Worm (Caenorhabditis elegans) whole organism, L3 larva: ENCODE data around the gene qui-1.
"Not testable (repeated sequence)": the region's sequence is repeated elsewhere in the genome, so short reads cannot be mapped to it uniquely, and the experiment has no call there.

Experiments
- R02D3.7 ChIP-seq: fragments of 150-350 bp; optimal IDR thresholded peaks from 2 replicates; lab custom pipeline; 2014; ENCODE audit warnings: missing biosample characterization, missing genetic modification characterization
- ceh-16 ChIP-seq: sonication (generic microtip); optimal IDR thresholded peaks from 2 replicates; lab custom pipeline; 2017; ENCODE audit warnings: missing biosample characterization, missing genetic modification characterization
- ceh-82 ChIP-seq: fragments of 150-350 bp; optimal IDR thresholded peaks from 2 replicates; lab custom pipeline; 2014; ENCODE audit warnings: missing biosample characterization, missing genetic modification characterization
- daf-12 ChIP-seq: fragments of 150-350 bp; optimal IDR thresholded peaks from 2 replicates; lab custom pipeline; 2014; ENCODE audit warnings: missing biosample characterization, missing genetic modification reagents, missing genetic modification characterization
- elt-2 ChIP-seq: sonication (generic microtip); optimal IDR thresholded peaks from 2 replicates; lab custom pipeline; 2016; ENCODE audit warnings: missing genetic modification reagents, mild to moderate bottlenecking, missing genetic modification characterization, missing compliant biosample characterization
- eor-1 ChIP-seq, 2 experiments: fragments of 150-350 bp; optimal IDR thresholded peaks; 2 replicates each; lab custom pipeline; 2014 to 2018; ENCODE audit warnings: missing biosample characterization in 2 of 2, missing genetic modification characterization in 2 of 2
- fkh-10 ChIP-seq: sonication (generic microtip); optimal IDR thresholded peaks from 2 replicates; lab custom pipeline; 2017; ENCODE audit warnings: missing biosample characterization, missing genetic modification reagents, missing genetic modification characterization
- fos-1 ChIP-seq: fragments of 150-350 bp; optimal IDR thresholded peaks from 2 replicates; lab custom pipeline; 2014; ENCODE audit warnings: missing biosample characterization, missing genetic modification characterization
- jun-1 ChIP-seq: fragments of 150-350 bp; optimal IDR thresholded peaks from 2 replicates; lab custom pipeline; 2014; ENCODE audit warnings: missing biosample characterization, missing genetic modification reagents, missing genetic modification characterization
- lin-15B ChIP-seq: fragments of 150-350 bp; optimal IDR thresholded peaks from 2 replicates; lab custom pipeline; 2014; ENCODE audit warnings: missing biosample characterization, missing genetic modification characterization
- lin-39 ChIP-seq: fragments of 150-350 bp; optimal IDR thresholded peaks from 2 replicates; lab custom pipeline; 2018; ENCODE audit warnings: missing biosample characterization, missing genetic modification reagents, missing genetic modification characterization
- lsy-12 ChIP-seq: sonication (generic microtip); optimal IDR thresholded peaks from 2 replicates; lab custom pipeline; 2016; ENCODE audit warnings: mild to moderate bottlenecking, missing genetic modification characterization, missing compliant biosample characterization
- mdl-1 ChIP-seq: fragments of 150-350 bp; optimal IDR thresholded peaks from 2 replicates; lab custom pipeline; 2014; ENCODE audit warnings: missing biosample characterization, missing genetic modification characterization
- nhr-23 ChIP-seq: fragments of 150-350 bp; optimal IDR thresholded peaks from 2 replicates; lab custom pipeline; 2014; ENCODE audit warnings: missing biosample characterization, missing genetic modification reagents, missing genetic modification characterization
- nhr-25 ChIP-seq: sonication (generic microtip); optimal IDR thresholded peaks from 2 replicates; lab custom pipeline; 2017; ENCODE audit warnings: missing biosample characterization, missing genetic modification characterization
- nhr-43 ChIP-seq: sonication (generic microtip); optimal IDR thresholded peaks from 2 replicates; lab custom pipeline; 2016; ENCODE audit warnings: mild to moderate bottlenecking, missing genetic modification characterization, missing compliant biosample characterization; ENCODE audit not compliant: poor library complexity, severe bottlenecking
- nhr-77 ChIP-seq: fragments of 150-350 bp; optimal IDR thresholded peaks from 2 replicates; lab custom pipeline; 2014; ENCODE audit warnings: missing biosample characterization, missing genetic modification characterization
- pha-4 ChIP-seq: fragments of 150-350 bp; optimal IDR thresholded peaks from 2 replicates; lab custom pipeline; 2014; ENCODE audit warnings: missing biosample characterization, missing genetic modification reagents, missing genetic modification characterization
- pqm-1 ChIP-seq: fragments of 150-350 bp; optimal IDR thresholded peaks from 2 replicates; lab custom pipeline; 2017; ENCODE audit warnings: missing biosample characterization, missing genetic modification characterization, inconsistent platforms
- sea-2 ChIP-seq: fragments of 150-350 bp; sonication (generic microtip); optimal IDR thresholded peaks from 4 replicates; lab custom pipeline; 2014; ENCODE audit warnings: missing biosample characterization, missing genetic modification reagents, missing genetic modification characterization
- snpc-4 ChIP-seq: fragments of 150-350 bp; optimal IDR thresholded peaks from 2 replicates; lab custom pipeline; 2014; ENCODE audit warnings: missing biosample characterization, missing genetic modification characterization
- tbx-2 ChIP-seq: sonication (generic microtip); optimal IDR thresholded peaks from 2 replicates; lab custom pipeline; 2016; ENCODE audit warnings: mild to moderate bottlenecking, missing genetic modification characterization, missing compliant biosample characterization
- unc-39 ChIP-seq: sonication (generic microtip); optimal IDR thresholded peaks from 4 replicates; lab custom pipeline; 2017; ENCODE audit warnings: missing biosample characterization, missing genetic modification characterization
- unc-62 ChIP-seq: fragments of 150-350 bp; sonication (generic microtip); optimal IDR thresholded peaks from 4 replicates; lab custom pipeline; 2014; ENCODE audit warnings: missing biosample characterization, missing genetic modification reagents, missing genetic modification characterization
- zag-1 ChIP-seq: fragments of 150-350 bp; optimal IDR thresholded peaks from 2 replicates; lab custom pipeline; 2014; ENCODE audit warnings: missing biosample characterization, missing genetic modification characterization
- ztf-11 ChIP-seq: fragments of 150-350 bp; optimal IDR thresholded peaks from 2 replicates; lab custom pipeline; 2014; ENCODE audit warnings: missing biosample characterization, missing genetic modification characterization

Gene qui-1

DNA sequence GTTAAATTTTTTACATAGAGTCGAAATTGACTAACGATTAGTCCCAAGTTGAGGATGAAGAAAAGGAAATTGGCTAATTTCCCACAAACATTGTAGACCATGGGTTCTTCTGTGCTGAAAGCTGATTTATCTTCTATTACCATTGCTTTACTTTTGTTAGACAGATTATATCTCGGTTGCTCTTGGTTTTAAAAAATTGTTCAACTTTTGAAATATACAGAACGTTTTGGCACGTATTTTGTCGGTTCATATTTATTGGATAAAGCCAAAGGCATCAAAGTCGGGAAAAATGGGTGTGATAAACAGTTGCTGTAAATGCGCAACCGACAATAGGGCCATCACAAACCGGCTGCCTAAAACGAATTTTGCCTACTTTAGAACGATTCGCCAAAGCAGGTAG is 30.0 kb downstream of the qui-1 start, which contains the start of gene tsp-5:
Gene tsp-5 (minus strand): TSS at position 101 of the 400 bp plus-strand sequence.
- no peak for TF ChIP-seq pqm-1 (tag; lab: Kevin White, UChicago)
- TF ChIP-seq eor-1 (tag; optimal IDR thresholded peaks at IDR 0.05; lab: Kevin White, UChicago) = no peak

DNA sequence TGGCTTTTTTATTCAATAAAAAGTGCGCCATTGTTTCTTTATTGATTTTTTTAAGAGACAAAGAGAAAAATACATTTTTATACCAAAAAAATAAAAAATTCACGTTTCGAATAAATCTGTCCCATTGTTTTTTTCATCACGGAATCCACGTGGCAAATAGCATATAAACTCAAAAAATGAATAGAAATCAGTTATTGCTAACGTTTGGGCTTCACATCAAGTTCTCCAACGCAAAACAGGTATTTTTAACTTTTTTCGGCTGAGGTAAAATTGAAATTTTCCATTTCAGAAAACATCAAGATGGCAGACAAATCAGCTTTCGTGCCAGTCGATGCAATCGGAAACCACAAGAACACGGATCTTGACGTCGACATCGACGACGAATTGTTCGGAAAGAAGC is 31.7 kb downstream of the qui-1 start, which contains the start of gene Y45F10B.3:
Gene Y45F10B.3 (plus strand): TSS at position 301 of the 400 bp plus-strand sequence.
- TF ChIP-seq nhr-43 (tag; lab: Kevin White, UChicago) = no peak
- no peak for TF ChIP-seq unc-62
- no peak for TF ChIP-seq lin-39 (tag; lab: Kevin White, UChicago)
- TF ChIP-seq tbx-2 (tag; lab: Kevin White, UChicago) = no peak
- no peak for TF ChIP-seq pqm-1 (tag; lab: Kevin White, UChicago)
- TF ChIP-seq R02D3.7 (tag; lab: Kevin White, UChicago) = no peak
- TF ChIP-seq lin-15B (tag; lab: Kevin White, UChicago) = no peak
- TF ChIP-seq daf-12 (tag; lab: Kevin White, UChicago) = no peak

DNA sequence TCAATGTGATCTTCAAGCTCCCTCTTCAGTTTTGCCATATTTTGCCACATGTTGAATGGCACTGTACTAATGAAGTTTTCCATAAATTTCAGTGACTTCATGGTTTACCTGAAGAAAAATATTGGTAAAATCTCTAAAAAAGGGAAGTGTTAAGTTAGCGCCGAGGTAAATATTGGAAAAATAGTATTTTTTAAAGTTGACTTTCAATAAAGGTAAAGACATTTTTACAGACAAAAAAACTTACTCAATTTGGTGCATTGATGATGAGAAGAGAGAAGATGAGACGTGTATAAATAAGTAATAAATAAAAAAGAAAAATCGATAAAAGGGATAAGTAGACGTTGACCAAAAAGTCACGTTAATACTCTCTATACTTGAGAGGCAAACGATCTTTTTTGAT is 36.2 kb downstream of the qui-1 start, which contains the start of gene Y45F10B.9:
Gene Y45F10B.9 (minus strand): TSS at position 101 of the 400 bp plus-strand sequence.
- TF ChIP-seq fos-1 (tag; lab: Kevin White, UChicago); ceh-82; snpc-4 (tag; lab: Kevin White, UChicago): not testable (repeated sequence)

DNA sequence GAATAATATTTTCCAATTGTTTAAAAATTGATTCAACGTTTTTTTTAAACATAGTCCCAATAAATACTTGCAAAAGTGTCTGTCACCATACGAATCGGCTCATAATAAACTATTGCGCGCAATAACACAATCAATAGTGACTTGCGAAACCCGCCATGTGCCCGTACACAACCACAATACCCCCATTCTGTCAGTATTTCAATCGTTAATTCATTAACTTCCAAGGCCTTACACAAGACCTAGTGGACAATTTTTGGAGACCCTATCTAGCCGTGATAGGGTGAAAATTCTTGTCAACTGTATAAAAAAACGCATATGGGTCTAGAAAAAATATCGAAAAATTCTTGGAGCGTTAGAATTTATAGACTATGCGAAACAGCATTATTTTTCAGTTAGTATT is 39.0 kb downstream of the qui-1 start:
- TF ChIP-seq lsy-12 (tag; lab: Kevin White, UChicago) (no peak), fkh-10 (GFP tag; lab: Kevin White, UChicago) (no peak), snpc-4 (tag; lab: Kevin White, UChicago) (peak; percentile 70)

DNA sequence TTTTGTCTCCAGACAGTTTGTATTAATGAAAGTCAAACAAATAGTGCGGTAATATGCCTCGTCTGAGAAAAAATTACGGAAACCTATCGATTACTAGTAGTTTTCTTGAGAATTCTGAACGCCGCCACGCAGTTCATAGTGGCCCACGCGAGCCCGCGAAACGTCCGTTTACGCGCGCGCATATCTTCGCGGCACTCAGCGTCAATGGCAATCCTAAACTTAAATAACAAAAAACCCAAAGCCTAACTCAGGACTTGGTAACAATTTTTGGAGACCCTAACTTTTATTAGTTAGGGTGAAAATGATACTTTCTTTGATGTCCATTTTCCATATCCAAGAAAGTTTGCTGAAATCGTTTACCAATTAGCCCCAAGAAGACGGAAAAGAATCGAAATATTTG is 39.8 kb downstream of the qui-1 start:
- TF ChIP-seq lin-39 (tag; lab: Kevin White, UChicago) (no peak), snpc-4 (tag; lab: Kevin White, UChicago) (peak; percentile 40)

DNA sequence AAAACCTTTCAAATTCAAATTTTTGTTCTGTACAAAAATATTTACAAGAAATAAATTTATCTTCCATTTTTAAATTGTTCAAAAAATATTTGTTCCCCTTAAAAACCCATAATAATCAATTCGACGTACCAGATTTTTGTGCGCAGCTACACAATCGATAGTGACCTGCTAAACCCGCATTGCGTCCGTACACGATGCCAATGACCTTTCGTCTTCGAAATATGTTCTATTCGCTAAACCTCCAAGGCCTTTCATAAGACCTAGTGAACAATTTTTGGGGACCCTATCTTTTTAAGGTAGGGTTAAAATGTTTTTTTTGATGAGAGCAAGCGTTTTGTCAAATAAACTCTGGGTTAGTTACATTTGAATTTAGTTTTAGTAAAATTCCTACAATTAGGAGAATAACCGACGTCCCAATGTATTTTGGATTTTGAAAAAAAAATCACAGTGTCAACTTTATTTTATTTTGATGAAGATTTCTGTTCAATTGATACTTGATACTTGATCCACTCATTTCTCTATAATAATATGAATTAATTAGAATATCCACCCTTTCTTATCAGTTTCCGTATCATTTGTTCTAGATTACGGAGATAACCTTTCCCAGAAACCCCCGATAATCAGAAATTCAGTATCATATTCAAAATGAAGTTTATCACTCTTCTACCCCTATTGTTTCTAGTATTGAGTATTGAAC is 40.5 kb downstream of the qui-1 start, which contains the start of gene Y45F10B.59:
Gene Y45F10B.59 (plus strand): TSS at position 647 of the 697 bp plus-strand sequence.
- TF ChIP-seq snpc-4 (tag; lab: Kevin White, UChicago) = peak; percentile 6
- TF ChIP-seq tbx-2 (tag; lab: Kevin White, UChicago) = no peak

DNA sequence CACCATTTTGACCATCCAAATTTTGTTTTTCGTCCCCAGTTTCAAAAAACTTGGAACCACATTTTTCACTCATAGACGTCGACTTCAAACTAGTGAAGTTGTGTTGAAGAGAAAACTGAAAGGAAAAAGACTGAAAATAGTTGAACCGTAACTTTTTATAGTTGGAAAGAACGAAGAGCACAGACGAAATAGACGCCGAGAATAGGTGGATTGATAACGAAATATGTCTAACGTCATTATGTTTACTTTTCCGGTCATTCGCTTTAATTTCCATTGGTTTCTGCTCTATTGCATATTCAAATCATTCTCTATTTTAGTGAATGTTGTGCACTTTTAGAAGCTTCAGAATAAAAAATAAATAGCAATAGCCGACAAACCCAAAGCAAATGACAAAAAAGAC is 48.1 kb downstream of the qui-1 start, which contains the start of gene C08F11.13:
Gene C08F11.13 (minus strand): TSS at position 138 of the 400 bp plus-strand sequence.
- TF ChIP-seq ceh-16 (tag; lab: Kevin White, UChicago) (no peak), sea-2 (GFP tag; lab: Kevin White, UChicago) (no peak), pqm-1 (tag; lab: Kevin White, UChicago) (peak; percentile 82), nhr-25 (no peak), zag-1 (no peak), jun-1 (tag; lab: Kevin White, UChicago) (peak; percentile 0), unc-39 (tag; lab: Kevin White, UChicago) (no peak), lin-39 (tag; lab: Kevin White, UChicago) (no peak), elt-2 (tag; lab: Kevin White, UChicago) (peak; percentile 69), nhr-77 (tag; lab: Kevin White, UChicago) (no peak), nhr-23 (tag; lab: Kevin White, UChicago) (no peak), pha-4 (peak; percentile 60), mdl-1 (tag; lab: Kevin White, UChicago) (no peak), tbx-2 (tag; lab: Kevin White, UChicago) (no peak), ztf-11 (tag; lab: Kevin White, UChicago) (no peak)
